Fruit fly (Drosophila melanogaster): ENCODE results near the gene CG4408.

dm6 chr3R:23395720-23396119 is 32.3 kb upstream of the CG4408 start:
- TF ChIP-seq CG14860 (GFP tag; IDR thresholded peaks at IDR 0.05; ENCODE audit: partially characterized antibody), result no peak
- TF ChIP-seq CG10274 (GFP tag; optimal IDR thresholded peaks at IDR 0.05), result no peak
- TF ChIP-seq CG30403 (GFP tag; optimal IDR thresholded peaks at IDR 0.05), result no peak
- TF ChIP-seq CG17802 (tag; optimal IDR thresholded peaks at IDR 0.05), result no peak
- TF ChIP-seq CG4282 (GFP tag; optimal IDR thresholded peaks at IDR 0.05), result no peak
- no peak for TF ChIP-seq CG7839 (tag; optimal IDR thresholded peaks at IDR 0.05)
- no peak for TF ChIP-seq Fer3 (tag; optimal IDR thresholded peaks at IDR 0.05)
- TF ChIP-seq CG7745 (tag; optimal IDR thresholded peaks at IDR 0.05), result no peak
- TF ChIP-seq Opbp (GFP tag; IDR thresholded peaks at IDR 0.05; ENCODE audit: partially characterized antibody), result no peak
- TF ChIP-seq CG17385 (GFP tag; optimal IDR thresholded peaks at IDR 0.05), result no peak
- TF ChIP-seq CG33557 (GFP tag; optimal IDR thresholded peaks at IDR 0.05), result no peak
- TF ChIP-seq nom (GFP tag; optimal IDR thresholded peaks at IDR 0.05), result no peak
- TF ChIP-seq peb (GFP tag; IDR thresholded peaks at IDR 0.05), result no peak

Measured in whole organism, embryonic.